Fruit fly (Drosophila melanogaster): ENCODE results near the gene CG11837.

Gene CG11837

DNA sequence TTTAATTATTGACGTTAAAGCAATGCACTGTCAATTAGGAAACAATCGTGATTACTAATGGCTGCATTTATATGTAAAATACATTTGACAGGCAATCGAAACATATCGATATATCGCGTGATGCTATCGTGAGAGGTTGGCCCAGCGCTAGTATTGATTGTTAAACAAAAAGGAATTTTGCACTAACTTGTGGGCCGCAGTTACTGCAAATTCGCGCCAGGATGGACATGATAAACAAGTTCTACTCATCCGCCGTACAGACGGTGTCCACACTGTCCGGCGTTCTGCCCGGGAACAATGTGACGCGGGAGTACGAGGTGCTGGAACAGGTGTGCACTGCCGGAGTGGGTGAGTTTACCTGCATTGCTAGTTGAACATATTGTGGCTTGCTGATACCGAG, 22.2 kb upstream of the CG11837 start, which contains the start of the genes eIF4E6 and CG1951 (continued):
- TF ChIP-seq CG3407 (GFP tag; optimal IDR thresholded peaks at IDR 0.05) = no peak
- TF ChIP-seq al (GFP tag; IDR thresholded peaks at IDR 0.05) = no peak
- peak; percentile 93 for TF ChIP-seq HLH4C (GFP tag; IDR thresholded peaks at IDR 0.05; ENCODE audit: partially characterized antibody)
- peak; percentile 21 for TF ChIP-seq gfzf (GFP tag; optimal IDR thresholded peaks at IDR 0.05)
- no peak for TF ChIP-seq CG13123 (GFP tag; optimal IDR thresholded peaks at IDR 0.05)
- no peak for TF ChIP-seq gsb (GFP tag; IDR thresholded peaks at IDR 0.05)
- TF ChIP-seq CG13624 (GFP tag; optimal IDR thresholded peaks at IDR 0.05) = peak; percentile 0
- peak; percentile 98 for TF ChIP-seq zen2 (GFP tag; IDR thresholded peaks at IDR 0.05; ENCODE audit: partially characterized antibody)
- peak; percentile 16 for TF ChIP-seq CG7987 (GFP tag; optimal IDR thresholded peaks at IDR 0.05)
- no peak for TF ChIP-seq Usf (GFP tag; optimal IDR thresholded peaks at IDR 0.05)
- no peak for TF ChIP-seq Gug (GFP tag; IDR thresholded peaks at IDR 0.05)
- no peak for TF ChIP-seq dimm (GFP tag; IDR thresholded peaks at IDR 0.05)
- TF ChIP-seq zfh1 (GFP tag; IDR thresholded peaks at IDR 0.05) = no peak
- peak; percentile 32 for TF ChIP-seq CTCF (GFP tag; optimal IDR thresholded peaks at IDR 0.05)
- TF ChIP-seq seq (GFP tag; IDR thresholded peaks at IDR 0.05) = no peak
- TF ChIP-seq H15 (GFP tag; IDR thresholded peaks at IDR 0.05) = no peak
- no peak for TF ChIP-seq Dip2 (GFP tag; IDR thresholded peaks at IDR 0.05)
- no peak for TF ChIP-seq CG15696 (tag; optimal IDR thresholded peaks at IDR 0.05)
- TF ChIP-seq Sox100B (GFP tag; optimal IDR thresholded peaks at IDR 0.05) = no peak
- no peak for TF ChIP-seq CG11560 (tag; IDR thresholded peaks at IDR 0.05)
- TF ChIP-seq CG17568 (GFP tag; optimal IDR thresholded peaks at IDR 0.05) = no peak
- TF ChIP-seq gcm (GFP tag; optimal IDR thresholded peaks at IDR 0.05) = no peak
- no peak for TF ChIP-seq CG10654 (GFP tag; optimal IDR thresholded peaks at IDR 0.05)
- TF ChIP-seq Nf-YB (GFP tag; optimal IDR thresholded peaks at IDR 0.05) = no peak
- TF ChIP-seq CG7357 (GFP tag; IDR thresholded peaks at IDR 0.05) = no peak
- peak; percentile 95 for TF ChIP-seq Scr (GFP tag; IDR thresholded peaks at IDR 0.05; ENCODE audit: partially characterized antibody)
- no peak for TF ChIP-seq tap (tag; optimal IDR thresholded peaks at IDR 0.05)
- TF ChIP-seq Oaz (GFP tag; IDR thresholded peaks at IDR 0.05) = no peak
- no peak for TF ChIP-seq gt (GFP tag; IDR thresholded peaks at IDR 0.05)
- no peak for TF ChIP-seq NC2α (GFP tag; optimal IDR thresholded peaks at IDR 0.05)
- peak; percentile 79 for TF ChIP-seq CG2129 (GFP tag; IDR thresholded peaks at IDR 0.05; ENCODE audit: partially characterized antibody)
- TF ChIP-seq nmo (GFP tag; optimal IDR thresholded peaks at IDR 0.05) = peak; percentile 9
- TF ChIP-seq peb (GFP tag; IDR thresholded peaks at IDR 0.05) = no peak
- TF ChIP-seq TFAM (GFP tag; optimal IDR thresholded peaks at IDR 0.05) = no peak
- TF ChIP-seq bbx (GFP tag; IDR thresholded peaks at IDR 0.05; ENCODE audit: partially characterized antibody) = peak; percentile 98
- no peak for TF ChIP-seq CG13296 (GFP tag; optimal IDR thresholded peaks at IDR 0.05)
- TF ChIP-seq nerfin-1 (tag; optimal IDR thresholded peaks at IDR 0.05) = no peak
- no peak for TF ChIP-seq CG11247 (GFP tag; IDR thresholded peaks at IDR 0.05)
- TF ChIP-seq chinmo (GFP tag; IDR thresholded peaks at IDR 0.05; ENCODE audit: partially characterized antibody) = peak; percentile 95
- no peak for TF ChIP-seq CG4404 (GFP tag; IDR thresholded peaks at IDR 0.05)
- no peak for TF ChIP-seq CG5953 (GFP tag; IDR thresholded peaks at IDR 0.05)
- TF ChIP-seq CG5180 (GFP tag; optimal IDR thresholded peaks at IDR 0.05) = no peak
- no peak for TF ChIP-seq CG10209 (GFP tag; optimal IDR thresholded peaks at IDR 0.05)
- no peak for TF ChIP-seq otp (GFP tag; IDR thresholded peaks at IDR 0.05)
- TF ChIP-seq Xrp1 (GFP tag; IDR thresholded peaks at IDR 0.05) = no peak
- TF ChIP-seq nau (GFP tag; optimal IDR thresholded peaks at IDR 0.05) = no peak
- no peak for TF ChIP-seq CG4707 (GFP tag; optimal IDR thresholded peaks at IDR 0.05)
- no peak for TF ChIP-seq scrt (GFP tag; optimal IDR thresholded peaks at IDR 0.05)
- TF ChIP-seq hkb (optimal IDR thresholded peaks at IDR 0.05) = no peak
- no peak for TF ChIP-seq hkb (GFP tag; IDR thresholded peaks at IDR 0.05)
- no peak for TF ChIP-seq ttk (GFP tag; IDR thresholded peaks at IDR 0.05)
- TF ChIP-seq CG2120 (GFP tag; optimal IDR thresholded peaks at IDR 0.05) = no peak

Data from whole organism, embryonic.